Worm (Caenorhabditis elegans): Measurements from ENCODE around the gene ZK616.1.

ce11 chrIV:5438705-5439104, 38.0 kb downstream of the ZK616.1 start, which contains the start of gene mgl-3:
- TF ChIP-seq ceh-45 (GFP tag; IDR thresholded peaks at IDR 0.05) (no peak), npax-4 (tag; optimal IDR thresholded peaks at IDR 0.05) (no peak), hlh-8 (tag; optimal IDR thresholded peaks at IDR 0.05) (no peak), ztf-16 (tag; optimal IDR thresholded peaks at IDR 0.05) (no peak), ceh-18 (tag; optimal IDR thresholded peaks at IDR 0.05) (no peak), pha-4 (tag; optimal IDR thresholded peaks at IDR 0.05) (no peak)
